Worm (Caenorhabditis elegans) whole organism, young adult: ENCODE data around the gene T26H5.9.

ENCODE experiments used
- B0261.1 ChIP-seq: sonication (generic microtip); optimal IDR thresholded peaks from 2 replicates; lab custom pipeline; 2016; ENCODE audit warnings: mild to moderate bottlenecking, missing genetic modification characterization, moderate library complexity, missing compliant biosample characterization
- B0336.3 ChIP-seq: fragments of 200-800 bp; sonication (Bioruptor generic); IDR thresholded peaks from 2 replicates; pipeline ENCODE4 v1.3.6; 2022; ENCODE audit warnings: missing genetic modification characterization, missing compliant biosample characterization
- F10E7.11 ChIP-seq: sonication (generic microtip); optimal IDR thresholded peaks from 2 replicates; lab custom pipeline; 2017; ENCODE audit warnings: mild to moderate bottlenecking, missing genetic modification characterization, moderate library complexity, missing compliant biosample characterization
- F49E8.2 ChIP-seq: sonication (generic microtip); optimal IDR thresholded peaks from 3 replicates; lab custom pipeline; 2017; ENCODE audit warnings: missing genetic modification characterization, mild to moderate bottlenecking, missing compliant biosample characterization, antibody characterized with exemption, moderate library complexity; ENCODE audit not compliant: insufficient read depth
- F52B5.7 ChIP-seq: sonication (generic microtip); optimal IDR thresholded peaks from 2 replicates; lab custom pipeline; 2016; ENCODE audit warnings: mild to moderate bottlenecking, missing genetic modification characterization, missing compliant biosample characterization
- F57A8.1 ChIP-seq: fragments of 200-800 bp; sonication (Bioruptor generic); optimal IDR thresholded peaks from 2 replicates; lab custom pipeline; 2018; ENCODE audit warnings: mild to moderate bottlenecking, missing genetic modification characterization, moderate library complexity, missing compliant biosample characterization
- K11D2.4 ChIP-seq: fragments of 200-800 bp; sonication (Bioruptor generic); IDR thresholded peaks from 2 replicates; pipeline ENCODE4 v1.3.6; 2022; ENCODE audit warnings: missing genetic modification reagents, missing genetic modification characterization, missing compliant biosample characterization
- T26A5.8 ChIP-seq: sonication (generic microtip); optimal IDR thresholded peaks from 2 replicates; lab custom pipeline; 2016; ENCODE audit warnings: missing genetic modification characterization, missing compliant biosample characterization
- Y53G8AR.9 ChIP-seq: fragments of 200-800 bp; sonication (Bioruptor generic); conservative IDR thresholded peaks from 2 replicates; pipeline ENCODE4 v1.3.6; 2022; ENCODE audit warnings: missing genetic modification reagents, missing genetic modification characterization, missing compliant biosample characterization
- atf-7 ChIP-seq: sonication (generic microtip); optimal IDR thresholded peaks from 2 replicates; lab custom pipeline; 2017; ENCODE audit warnings: mild to moderate bottlenecking, missing genetic modification characterization, missing compliant biosample characterization
- attf-5 ChIP-seq: fragments of 200-800 bp; sonication (Bioruptor generic); optimal IDR thresholded peaks from 2 replicates; lab custom pipeline; 2018; ENCODE audit warnings: mild to moderate bottlenecking, missing genetic modification characterization, missing compliant biosample characterization
- cebp-1 ChIP-seq, 2 experiments: fragments of 200-800 bp in 1 of 2; sonication (Bioruptor generic) in 1 of 2; sonication (generic microtip) in 1 of 2; IDR thresholded peaks in 1 of 2; optimal IDR thresholded peaks in 1 of 2; 2 replicates each; pipeline versions ENCODE4 v1.3.6 to Lab custom; 2017 to 2022; ENCODE audit warnings: missing compliant biosample characterization in 2 of 2, missing genetic modification characterization in 2 of 2, mild to moderate bottlenecking in 1 of 2, missing genetic modification reagents in 1 of 2, moderate library complexity in 1 of 2
- cebp-2 ChIP-seq: fragments of 200-800 bp; sonication (Bioruptor generic); IDR thresholded peaks from 2 replicates; pipeline ENCODE4 v1.3.6; 2022; ENCODE audit warnings: missing genetic modification characterization, missing compliant biosample characterization
- ceh-100 ChIP-seq: fragments of 200-800 bp; sonication (Bioruptor generic); IDR thresholded peaks from 2 replicates; pipeline ENCODE4 v1.3.6; 2022; ENCODE audit warnings: missing genetic modification reagents, missing genetic modification characterization, missing compliant biosample characterization
- ceh-79 ChIP-seq: sonication (generic microtip); optimal IDR thresholded peaks from 2 replicates; lab custom pipeline; 2017; ENCODE audit warnings: mild to moderate bottlenecking, missing genetic modification characterization, missing compliant biosample characterization
- chd-7 ChIP-seq: sonication (generic microtip); optimal IDR thresholded peaks from 2 replicates; lab custom pipeline; 2016; ENCODE audit warnings: mild to moderate bottlenecking, missing genetic modification characterization, moderate library complexity, missing compliant biosample characterization
- dox-1 ChIP-seq: fragments of 200-800 bp; sonication (Bioruptor generic); IDR thresholded peaks from 2 replicates; pipeline ENCODE4 v1.3.6; 2022; ENCODE audit warnings: missing genetic modification reagents, missing genetic modification characterization, missing compliant biosample characterization
- efl-1 ChIP-seq: fragments of 150-350 bp; optimal IDR thresholded peaks from 2 replicates; lab custom pipeline; 2014; ENCODE audit warnings: missing biosample characterization, missing genetic modification reagents, missing genetic modification characterization
- egl-18 ChIP-seq: fragments of 200-800 bp; sonication (Bioruptor generic); IDR thresholded peaks from 2 replicates; pipeline ENCODE4 v1.3.6; 2022; ENCODE audit warnings: missing genetic modification reagents, missing genetic modification characterization, missing compliant biosample characterization
- egl-44 ChIP-seq: fragments of 200-800 bp; sonication (Bioruptor generic); IDR thresholded peaks from 2 replicates; pipeline ENCODE4 v1.3.6; 2022; ENCODE audit warnings: missing genetic modification reagents, missing genetic modification characterization, missing compliant biosample characterization
- ekl-4 ChIP-seq: fragments of 200-800 bp; sonication (Bioruptor generic); IDR thresholded peaks from 2 replicates; pipeline ENCODE4 v1.3.6; 2022; ENCODE audit warnings: missing genetic modification reagents, missing genetic modification characterization, missing compliant biosample characterization
- ets-4 ChIP-seq: fragments of 200-800 bp; sonication (Bioruptor generic); optimal IDR thresholded peaks from 2 replicates; lab custom pipeline; 2018; ENCODE audit warnings: mild to moderate bottlenecking, missing genetic modification characterization, missing compliant biosample characterization
- fkh-3 ChIP-seq: sonication (generic microtip); optimal IDR thresholded peaks from 2 replicates; lab custom pipeline; 2016; ENCODE audit warnings: mild to moderate bottlenecking, missing genetic modification characterization, missing compliant biosample characterization
- him-1 ChIP-seq: sonication (generic microtip); optimal IDR thresholded peaks from 2 replicates; lab custom pipeline; 2016; ENCODE audit warnings: missing genotype, missing genetic modification reagents, missing genetic modification characterization, missing compliant biosample characterization
- hsf-1 ChIP-seq: fragments of 200-800 bp; sonication (Bioruptor generic); IDR thresholded peaks from 2 replicates; pipeline ENCODE4 v1.3.6; 2022; ENCODE audit warnings: missing genetic modification reagents, missing genetic modification characterization, missing compliant biosample characterization
- lin-35 ChIP-seq, 3 experiments: fragments of 150-350 bp in 2 of 3; sonication (generic microtip) in 1 of 3; optimal IDR thresholded peaks; 2 replicates each; lab custom pipeline; 2014 to 2018; ENCODE audit warnings: missing biosample characterization in 3 of 3, missing genetic modification characterization in 3 of 3, missing genetic modification reagents in 3 of 3
- lir-1 ChIP-seq: fragments of 200-800 bp; sonication (Bioruptor generic); conservative IDR thresholded peaks from 2 replicates; pipeline ENCODE4 v1.3.6; 2022; ENCODE audit warnings: missing genetic modification reagents, missing genetic modification characterization, missing compliant biosample characterization
- lsl-1 ChIP-seq: fragments of 200-800 bp; sonication (Bioruptor generic); optimal IDR thresholded peaks from 2 replicates; lab custom pipeline; 2018; ENCODE audit warnings: mild to moderate bottlenecking, missing genetic modification characterization, moderate library complexity, missing compliant biosample characterization
- madf-6 ChIP-seq: fragments of 200-800 bp; sonication (Bioruptor generic); IDR thresholded peaks from 2 replicates; pipeline ENCODE4 v1.3.6; 2022; ENCODE audit warnings: missing genetic modification reagents, missing genetic modification characterization, missing compliant biosample characterization
- mel-28 ChIP-seq: sonication (generic microtip); optimal IDR thresholded peaks from 2 replicates; lab custom pipeline; 2016; ENCODE audit warnings: borderline replicate concordance, mild to moderate bottlenecking, missing genetic modification characterization, missing compliant biosample characterization
- mxl-1 ChIP-seq: sonication (generic microtip); optimal IDR thresholded peaks from 2 replicates; lab custom pipeline; 2016; ENCODE audit warnings: missing genetic modification characterization, missing compliant biosample characterization
- nhr-120 ChIP-seq: fragments of 200-800 bp; sonication (Bioruptor generic); IDR thresholded peaks from 2 replicates; pipeline ENCODE4 v1.3.6; 2022; ENCODE audit warnings: missing genetic modification characterization, missing compliant biosample characterization
- pbrm-1 ChIP-seq: fragments of 200-800 bp; sonication (Bioruptor generic); IDR thresholded peaks from 2 replicates; pipeline ENCODE4 v1.3.6; 2022; ENCODE audit warnings: missing genetic modification reagents, missing genetic modification characterization, missing compliant biosample characterization
- pha-4 ChIP-seq: fragments of 150-350 bp; sonication (generic microtip); optimal IDR thresholded peaks from 2 replicates; lab custom pipeline; 2014; ENCODE audit warnings: missing biosample characterization, missing genetic modification reagents, missing genetic modification characterization
- rpc-1 ChIP-seq, 2 experiments: fragments of 150-350 bp in 1 of 2; sonication (generic microtip) in 1 of 2; optimal IDR thresholded peaks; 2 replicates each; lab custom pipeline; 2014 to 2018; ENCODE audit warnings: missing biosample characterization in 1 of 2, missing genetic modification characterization in 1 of 2, missing genetic modification reagents in 1 of 2, missing genotype in 1 of 2
- snpc-1.3 ChIP-seq: sonication (generic microtip); optimal IDR thresholded peaks from 2 replicates; lab custom pipeline; 2017; ENCODE audit warnings: missing genetic modification characterization, mild to moderate bottlenecking, missing compliant biosample characterization, antibody characterized with exemption, moderate library complexity, missing genotype, missing genetic modification reagents; ENCODE audit not compliant: insufficient read depth
- snpc-3.4 ChIP-seq: sonication (generic microtip); optimal IDR thresholded peaks from 2 replicates; lab custom pipeline; 2017; ENCODE audit warnings: missing genetic modification characterization, mild to moderate bottlenecking, missing compliant biosample characterization, antibody characterized with exemption, moderate library complexity, missing genotype, missing genetic modification reagents
- somi-1 ChIP-seq: fragments of 200-800 bp; sonication (Bioruptor generic); optimal IDR thresholded peaks from 2 replicates; lab custom pipeline; 2018; ENCODE audit warnings: mild to moderate bottlenecking, missing genetic modification characterization, missing compliant biosample characterization
- tbp1 ChIP-seq: fragments of 200-800 bp; sonication (Bioruptor generic); optimal IDR thresholded peaks from 2 replicates; lab custom pipeline; 2018; ENCODE audit warnings: mild to moderate bottlenecking, missing genetic modification characterization, missing compliant biosample characterization
- tbx-9 ChIP-seq: sonication (generic microtip); optimal IDR thresholded peaks from 2 replicates; lab custom pipeline; 2016; ENCODE audit warnings: borderline replicate concordance, missing genetic modification characterization, inconsistent platforms, missing compliant biosample characterization
- tlf-1 ChIP-seq: fragments of 200-800 bp; sonication (Bioruptor generic); optimal IDR thresholded peaks from 2 replicates; lab custom pipeline; 2018; ENCODE audit warnings: mild to moderate bottlenecking, missing genetic modification characterization, missing compliant biosample characterization
- unc-130 ChIP-seq: sonication (generic microtip); optimal IDR thresholded peaks from 2 replicates; lab custom pipeline; 2016; ENCODE audit warnings: missing genetic modification reagents, missing genetic modification characterization, missing compliant biosample characterization
- ztf-18 ChIP-seq: sonication (generic microtip); optimal IDR thresholded peaks from 2 replicates; lab custom pipeline; 2016; ENCODE audit warnings: missing genotype, mild to moderate bottlenecking, missing genetic modification characterization, missing compliant biosample characterization

T26H5.9 gene

ce11 chrV:15471029-15471428 is 26.3 kb downstream of the T26H5.9 start, which contains the start of gene dpf-1:
dpf-1 (plus strand) TSS chrV:15471329.
- TF ChIP-seq lir-1 (GFP tag; lab: Robert Waterston, UW), result no peak
- TF ChIP-seq tlf-1 (GFP tag; lab: Kevin White, UChicago), result no peak
- TF ChIP-seq egl-44 (GFP tag; lab: Robert Waterston, UW), result no peak
- no peak for TF ChIP-seq ceh-79 (tag; lab: Kevin White, UChicago)
- no peak for TF ChIP-seq chd-7
- TF ChIP-seq ets-4 (GFP tag; lab: Kevin White, UChicago), result no peak
- no peak for TF ChIP-seq nhr-120

- peak; percentile 54; the same call in 1 of the 2 replicates for TF ChIP-seq cebp-1 (GFP tag; IDR thresholded peaks at IDR 0.05; lab: Robert Waterston, UW)
- TF ChIP-seq cebp-1 (tag; optimal IDR thresholded peaks at IDR 0.05; lab: Kevin White, UChicago), result no peak
- no peak for TF ChIP-seq pha-4 (tag; lab: Kevin White, UChicago)
These were observed 33.9 kb downstream of the T26H5.9 start, which contains the start of gene C06B8.2 for ce11 chrV:15478597-15478996. C06B8.2 (minus strand) TSS chrV:15478749.

ce11 chrV:15479107-15479506 is 34.4 kb downstream of the T26H5.9 start:
- TF ChIP-seq attf-5 (GFP tag; lab: Kevin White, UChicago) (no peak), B0336.3 (GFP tag; lab: Robert Waterston, UW) (no peak), tbx-9 (tag; lab: Kevin White, UChicago) (no peak), mel-28 (tag; lab: Kevin White, UChicago) (no peak), egl-18 (GFP tag; lab: Robert Waterston, UW) (no peak), F10E7.11 (no peak), rpc-1 (optimal IDR thresholded peaks at IDR 0.05; lab: Kevin White, UChicago) (no peak), rpc-1 (tag; optimal IDR thresholded peaks at IDR 0.05; lab: Kevin White, UChicago) (no peak), lin-35 (GFP tag; optimal IDR thresholded peaks at IDR 0.05; lab: Kevin White, UChicago) (no peak), B0261.1 (tag; lab: Kevin White, UChicago) (no peak), T26A5.8 (tag; lab: Kevin White, UChicago) (no peak), F52B5.7 (tag; lab: Kevin White, UChicago) (no peak), somi-1 (no peak), Y53G8AR.9 (no peak), snpc-3.4 (tag; lab: Kevin White, UChicago) (no peak), hsf-1 (GFP tag; lab: Robert Waterston, UW) (no peak), ekl-4 (GFP tag; lab: Robert Waterston, UW) (no peak), atf-7 (tag; lab: Kevin White, UChicago) (no peak), cebp-2 (GFP tag; lab: Robert Waterston, UW) (no peak)

ce11 chrV:15479825-15480224 is 35.1 kb downstream of the T26H5.9 start:
- peak; percentile 47 for TF ChIP-seq F49E8.2
- TF ChIP-seq him-1 (tag; lab: Kevin White, UChicago), result peak; percentile 67
- peak; percentile 41 for TF ChIP-seq ztf-18 (tag; lab: Kevin White, UChicago)
- no peak for TF ChIP-seq unc-130 (GFP tag; lab: Kevin White, UChicago)
- no peak for TF ChIP-seq efl-1 (GFP tag; lab: Kevin White, UChicago)
- 0 out of 2 replicates have a peak, but pooled peaks have one; percentile 36 for TF ChIP-seq egl-44 (GFP tag; lab: Robert Waterston, UW)
- no peak for TF ChIP-seq K11D2.4
- peak; percentile 44 for TF ChIP-seq fkh-3 (tag; lab: Kevin White, UChicago)
- TF ChIP-seq ceh-100 (GFP tag; lab: Robert Waterston, UW), result peak; percentile 47; the same call in 1 of the 2 replicates
- peak; percentile 51; the same call in 1 of the 2 replicates for TF ChIP-seq pbrm-1 (GFP tag; lab: Robert Waterston, UW)
- no peak for TF ChIP-seq tbx-9 (tag; lab: Kevin White, UChicago)
- no peak for TF ChIP-seq F57A8.1 (GFP tag; lab: Kevin White, UChicago)
- peak; percentile 61 for TF ChIP-seq madf-6 (GFP tag; lab: Robert Waterston, UW)
- TF ChIP-seq T26A5.8 (tag; lab: Kevin White, UChicago), result peak; percentile 61
- TF ChIP-seq tbp1, result peak; percentile 88
- peak; percentile 35; the same call in 1 of the 2 replicates for TF ChIP-seq dox-1
- peak; percentile 27 for TF ChIP-seq lsl-1
- TF ChIP-seq snpc-1.3, result peak; percentile 52
- TF ChIP-seq mxl-1 (tag; lab: Kevin White, UChicago), result no peak
